Worm (Caenorhabditis elegans) whole organism, L1 larva: ENCODE results near the gene M110.3.
A peak's percentile ranks its signal among the peaks of the same experiment; 100 is the strongest.

Source experiments
- C16A3.4 ChIP-seq: fragments of 150-350 bp; optimal IDR thresholded peaks from 2 replicates; lab custom pipeline; 2014; ENCODE audit warnings: missing biosample characterization, missing genetic modification characterization
- C34B4.2 ChIP-seq: sonication (generic microtip); optimal IDR thresholded peaks from 2 replicates; lab custom pipeline; 2017; ENCODE audit warnings: mild to moderate bottlenecking, missing genetic modification characterization, missing compliant biosample characterization
- aha-1 ChIP-seq: fragments of 150-350 bp; optimal IDR thresholded peaks from 2 replicates; lab custom pipeline; 2014; ENCODE audit warnings: missing biosample characterization, missing genetic modification characterization
- ama-1 ChIP-seq: fragments of 150-350 bp; optimal IDR thresholded peaks from 2 replicates; lab custom pipeline; 2014
- blmp-1 ChIP-seq: fragments of 150-350 bp; optimal IDR thresholded peaks from 2 replicates; lab custom pipeline; 2014; ENCODE audit warnings: missing biosample characterization, missing genetic modification characterization
- ceh-8 ChIP-seq: fragments of 200-800 bp; sonication (Bioruptor generic); optimal IDR thresholded peaks from 2 replicates; lab custom pipeline; 2018; ENCODE audit warnings: mild to moderate bottlenecking, missing genetic modification characterization, moderate library complexity, missing compliant biosample characterization
- ceh-90 ChIP-seq: sonication (generic microtip); optimal IDR thresholded peaks from 2 replicates; lab custom pipeline; 2016; ENCODE audit warnings: missing genetic modification characterization, missing compliant biosample characterization
- ces-1 ChIP-seq: fragments of 150-350 bp; optimal IDR thresholded peaks from 2 replicates; lab custom pipeline; 2014; ENCODE audit warnings: missing biosample characterization, missing genetic modification reagents, missing genetic modification characterization
- dsc-1 ChIP-seq: sonication (generic microtip); optimal IDR thresholded peaks from 2 replicates; lab custom pipeline; 2016; ENCODE audit warnings: mild to moderate bottlenecking, missing genetic modification characterization, missing compliant biosample characterization
- efl-1 ChIP-seq, 4 experiments: fragments of 150-350 bp; optimal IDR thresholded peaks in 3 of 4; peaks in 1 of 4; 1 replicate in 1 of 4; 2 replicates in 3 of 4; lab custom pipeline; 2014; ENCODE audit warnings: missing biosample characterization in 2 of 4, missing genetic modification characterization in 2 of 4, missing genetic modification reagents in 2 of 4
- elt-3 ChIP-seq, 6 experiments: fragments of 150-350 bp in 1 of 6; sonication (generic microtip); optimal IDR thresholded peaks; 2 replicates each; lab custom pipeline; 2017 to 2018; ENCODE audit warnings: missing biosample characterization in 6 of 6, missing genetic modification characterization in 6 of 6, inconsistent platforms in 1 of 6
- fkh-4 ChIP-seq: sonication (generic microtip); optimal IDR thresholded peaks from 2 replicates; lab custom pipeline; 2016; ENCODE audit warnings: missing compliant biosample characterization, missing genetic modification characterization, borderline replicate concordance
- fos-1 ChIP-seq: fragments of 150-350 bp; optimal IDR thresholded peaks from 2 replicates; lab custom pipeline; 2014; ENCODE audit warnings: missing biosample characterization, missing genetic modification characterization
- grh-1 ChIP-seq: fragments of 200-800 bp; sonication (Bioruptor generic); IDR thresholded peaks from 2 replicates; pipeline ENCODE4 v1.3.6; 2022; ENCODE audit warnings: missing genetic modification reagents, missing genetic modification characterization, missing compliant biosample characterization
- jun-1 ChIP-seq: fragments of 150-350 bp; optimal IDR thresholded peaks from 2 replicates; lab custom pipeline; 2014; ENCODE audit warnings: missing biosample characterization, missing genetic modification reagents, missing genetic modification characterization
- lin-13 ChIP-seq: fragments of 150-350 bp; optimal IDR thresholded peaks from 2 replicates; lab custom pipeline; 2014; ENCODE audit warnings: missing biosample characterization, missing genetic modification reagents, missing genetic modification characterization
- lin-14 ChIP-seq: fragments of 200-800 bp; sonication (Bioruptor generic); optimal IDR thresholded peaks from 2 replicates; lab custom pipeline; 2018; ENCODE audit warnings: mild to moderate bottlenecking, missing genetic modification characterization, moderate library complexity, missing compliant biosample characterization
- lin-15B ChIP-seq: fragments of 150-350 bp; sonication (generic microtip); optimal IDR thresholded peaks from 3 replicates; lab custom pipeline; 2014; ENCODE audit warnings: missing biosample characterization, missing genetic modification characterization
- lin-35 ChIP-seq, 2 experiments: fragments of 150-350 bp; optimal IDR thresholded peaks; 2 replicates each; lab custom pipeline; 2014; ENCODE audit warnings: missing biosample characterization in 2 of 2, missing genetic modification characterization in 2 of 2, missing genetic modification reagents in 2 of 2
- lin-39 ChIP-seq: fragments of 150-350 bp; optimal IDR thresholded peaks from 2 replicates; lab custom pipeline; 2014; ENCODE audit warnings: missing biosample characterization, missing genetic modification reagents, missing genetic modification characterization
- lir-3 ChIP-seq: sonication (generic microtip); optimal IDR thresholded peaks from 2 replicates; lab custom pipeline; 2016; ENCODE audit warnings: mild to moderate bottlenecking, missing genetic modification characterization, moderate library complexity, missing compliant biosample characterization; ENCODE audit not compliant: poor library complexity
- mdl-1 ChIP-seq, 2 experiments: fragments of 150-350 bp; optimal IDR thresholded peaks; 2 replicates each; lab custom pipeline; 2014 to 2017; ENCODE audit warnings: missing biosample characterization in 2 of 2, missing genetic modification characterization in 2 of 2, inconsistent platforms in 1 of 2
- mef-2 ChIP-seq: fragments of 150-350 bp; optimal IDR thresholded peaks from 2 replicates; lab custom pipeline; 2014; ENCODE audit warnings: missing biosample characterization, missing genetic modification characterization
- mep-1 ChIP-seq: fragments of 150-350 bp; optimal IDR thresholded peaks from 2 replicates; lab custom pipeline; 2014; ENCODE audit warnings: missing biosample characterization, missing genetic modification characterization
- nhr-12 ChIP-seq: sonication (generic microtip); optimal IDR thresholded peaks from 2 replicates; lab custom pipeline; 2017; ENCODE audit warnings: missing biosample characterization, missing genetic modification characterization
- nhr-19 ChIP-seq: fragments of 200-800 bp; sonication (Bioruptor generic); conservative IDR thresholded peaks from 2 replicates; pipeline ENCODE4 v1.3.6; 2022; ENCODE audit warnings: missing genetic modification characterization, missing compliant biosample characterization
- nhr-20 ChIP-seq: sonication (generic microtip); optimal IDR thresholded peaks from 2 replicates; lab custom pipeline; 2016; ENCODE audit warnings: mild to moderate bottlenecking, missing genetic modification characterization, missing compliant biosample characterization
- nhr-47 ChIP-seq: sonication (generic microtip); optimal IDR thresholded peaks from 2 replicates; lab custom pipeline; 2016; ENCODE audit warnings: mild to moderate bottlenecking, missing genetic modification characterization, moderate library complexity, missing compliant biosample characterization
- nhr-71 ChIP-seq: sonication (generic microtip); optimal IDR thresholded peaks from 2 replicates; lab custom pipeline; 2016; ENCODE audit warnings: mild to moderate bottlenecking, missing genetic modification characterization, moderate library complexity, missing compliant biosample characterization
- nhr-76 ChIP-seq: sonication (generic microtip); optimal IDR thresholded peaks from 2 replicates; lab custom pipeline; 2017; ENCODE audit warnings: missing biosample characterization, missing genetic modification characterization
- nhr-77 ChIP-seq: fragments of 150-350 bp; optimal IDR thresholded peaks from 2 replicates; lab custom pipeline; 2014; ENCODE audit warnings: missing biosample characterization, missing genetic modification characterization
- nhr-84 ChIP-seq: sonication (generic microtip); optimal IDR thresholded peaks from 2 replicates; lab custom pipeline; 2017; ENCODE audit warnings: missing biosample characterization, missing genetic modification characterization
- nhr-85 ChIP-seq: sonication (generic microtip); peaks from one replicate; lab custom pipeline; 2016; ENCODE audit warnings: missing genetic modification characterization, inconsistent platforms, missing compliant biosample characterization
- nhr-90 ChIP-seq: sonication (generic microtip); optimal IDR thresholded peaks from 2 replicates; lab custom pipeline; 2016; ENCODE audit warnings: mild to moderate bottlenecking, missing genetic modification characterization, missing compliant biosample characterization; ENCODE audit not compliant: poor library complexity
- pax-3 ChIP-seq: fragments of 200-800 bp; sonication (Bioruptor generic); optimal IDR thresholded peaks from 2 replicates; lab custom pipeline; 2018; ENCODE audit warnings: mild to moderate bottlenecking, missing genetic modification characterization, moderate library complexity, missing compliant biosample characterization
- sox-4 ChIP-seq: sonication (generic microtip); optimal IDR thresholded peaks from 2 replicates; lab custom pipeline; 2016; ENCODE audit warnings: missing genetic modification characterization, missing compliant biosample characterization
- sptf-1 ChIP-seq: fragments of 150-350 bp; optimal IDR thresholded peaks from 2 replicates; lab custom pipeline; 2014; ENCODE audit warnings: missing biosample characterization, missing genetic modification characterization
- swsn-7 ChIP-seq: sonication (generic microtip); optimal IDR thresholded peaks from 2 replicates; lab custom pipeline; 2016; ENCODE audit warnings: missing genetic modification characterization, missing compliant biosample characterization
- tbx-2 ChIP-seq: sonication (generic microtip); optimal IDR thresholded peaks from 2 replicates; lab custom pipeline; 2016; ENCODE audit warnings: missing genetic modification characterization, missing compliant biosample characterization
- tlp-1 ChIP-seq: fragments of 150-350 bp; optimal IDR thresholded peaks from 2 replicates; lab custom pipeline; 2014; ENCODE audit warnings: missing biosample characterization, missing genetic modification characterization
- unc-62 ChIP-seq: fragments of 150-350 bp; optimal IDR thresholded peaks from 2 replicates; lab custom pipeline; 2014; ENCODE audit warnings: missing biosample characterization, missing genetic modification reagents, missing genetic modification characterization
- unc-86 ChIP-seq: sonication (generic microtip); optimal IDR thresholded peaks from 2 replicates; lab custom pipeline; 2016; ENCODE audit warnings: missing genetic modification characterization, missing compliant biosample characterization
- unc-98 ChIP-seq: fragments of 200-800 bp; sonication (Bioruptor generic); IDR thresholded peaks from 2 replicates; pipeline ENCODE4 v1.3.6; 2022; ENCODE audit warnings: missing genetic modification characterization, missing compliant biosample characterization
- vab-15 ChIP-seq: sonication (generic microtip); optimal IDR thresholded peaks from 2 replicates; lab custom pipeline; 2017; ENCODE audit warnings: missing genotype, mild to moderate bottlenecking, missing genetic modification characterization, missing compliant biosample characterization
- xbp-1 ChIP-seq: sonication (generic microtip); optimal IDR thresholded peaks from 2 replicates; lab custom pipeline; 2016; ENCODE audit warnings: missing genetic modification characterization, missing compliant biosample characterization
- zag-1 ChIP-seq: fragments of 150-350 bp; optimal IDR thresholded peaks from 2 replicates; lab custom pipeline; 2014; ENCODE audit warnings: missing biosample characterization, missing genetic modification characterization
- zip-4 ChIP-seq: fragments of 200-800 bp; sonication (Bioruptor generic); optimal IDR thresholded peaks from 2 replicates; lab custom pipeline; 2018; ENCODE audit warnings: mild to moderate bottlenecking, missing genetic modification characterization, moderate library complexity, missing compliant biosample characterization

M110.3 gene

ce11 chrII:8264619-8265018 lies 48.2 kb upstream of the M110.3 start, which contains the start of gene srdh-1:
Gene srdh-1, plus strand, starts transcription at chrII:8264661.
- TF ChIP-seq nhr-71 (tag; lab: Kevin White, UChicago), result peak; percentile 35
- TF ChIP-seq zip-4 (GFP tag; lab: Kevin White, UChicago), result no peak
- TF ChIP-seq xbp-1 (tag; lab: Kevin White, UChicago), result no peak
- TF ChIP-seq swsn-7 (tag; lab: Kevin White, UChicago), result no peak
- peak; percentile 33 for TF ChIP-seq nhr-20
- peak; percentile 46 for TF ChIP-seq blmp-1 (tag; lab: Kevin White, UChicago)
- peak; percentile 81 for TF ChIP-seq nhr-85 (tag; lab: Kevin White, UChicago)
- TF ChIP-seq jun-1 (tag; lab: Kevin White, UChicago), result no peak
- no peak for TF ChIP-seq efl-1 (optimal IDR thresholded peaks at IDR 0.05; lab: Kevin White, UChicago)
- peak in 1 of 2 experiments; percentile 51 for TF ChIP-seq efl-1 (GFP tag; optimal IDR thresholded peaks at IDR 0.05 in 1 of 2; lab: Kevin White, UChicago)
- peak in 4 of 6 experiments; percentile 40 to 71 (median 64) for TF ChIP-seq elt-3 (tag; optimal IDR thresholded peaks at IDR 0.05; lab: Kevin White, UChicago)
- TF ChIP-seq lin-14 (GFP tag; lab: Kevin White, UChicago), result peak; percentile 27
- no peak for TF ChIP-seq ama-1 (lab: Kevin White, UChicago)
- peak in 1 of 2 experiments; percentile 16 for TF ChIP-seq mdl-1 (tag; optimal IDR thresholded peaks at IDR 0.05; lab: Kevin White, UChicago)
- TF ChIP-seq sptf-1 (tag; lab: Kevin White, UChicago), result no peak
- no peak for TF ChIP-seq unc-62 (GFP tag; lab: Kevin White, UChicago)
- no peak for TF ChIP-seq ceh-8 (GFP tag; lab: Kevin White, UChicago)
- TF ChIP-seq tlp-1, result no peak

ce11 chrII:8263562-8263961 lies 47.1 kb upstream of the M110.3 start:
- TF ChIP-seq blmp-1 (tag; lab: Kevin White, UChicago), result peak; percentile 63
- TF ChIP-seq lin-39 (tag; lab: Kevin White, UChicago), result no peak
- no peak for TF ChIP-seq nhr-76 (tag; lab: Kevin White, UChicago)
- TF ChIP-seq tbx-2, result peak; percentile 31
- no peak for TF ChIP-seq fkh-4 (tag; lab: Kevin White, UChicago)
- TF ChIP-seq nhr-19 (GFP tag; lab: Robert Waterston, UW), result no peak
- TF ChIP-seq jun-1 (tag; lab: Kevin White, UChicago), result no peak
- no peak for TF ChIP-seq ces-1 (GFP tag; lab: Kevin White, UChicago)
- TF ChIP-seq grh-1 (GFP tag; lab: Robert Waterston, UW), result 0 out of 2 replicates have a peak, but pooled peaks have one; percentile 33
- no peak for TF ChIP-seq dsc-1 (tag; lab: Kevin White, UChicago)
- TF ChIP-seq nhr-71 (tag; lab: Kevin White, UChicago), result peak; percentile 50
- no peak for TF ChIP-seq C16A3.4 (tag; lab: Kevin White, UChicago)
- no peak for TF ChIP-seq nhr-84 (tag; lab: Kevin White, UChicago)
- no peak for TF ChIP-seq ceh-8 (GFP tag; lab: Kevin White, UChicago)
- no peak for TF ChIP-seq nhr-77
- TF ChIP-seq C34B4.2, result no peak
- TF ChIP-seq lin-15B (tag; lab: Kevin White, UChicago), result no peak
- TF ChIP-seq sox-4 (tag; lab: Kevin White, UChicago), result no peak
- no peak for TF ChIP-seq lin-13 (GFP tag; lab: Kevin White, UChicago)
- TF ChIP-seq mep-1 (tag; lab: Kevin White, UChicago), result no peak
- peak in 1 of 2 experiments; percentile 13 for TF ChIP-seq lin-35 (GFP tag; optimal IDR thresholded peaks at IDR 0.05; lab: Kevin White, UChicago)
- peak; percentile 86 for TF ChIP-seq nhr-85 (tag; lab: Kevin White, UChicago)
- no peak for TF ChIP-seq efl-1 (optimal IDR thresholded peaks at IDR 0.05; lab: Kevin White, UChicago)
- TF ChIP-seq efl-1 (GFP tag; optimal IDR thresholded peaks at IDR 0.05 in 1 of 2; lab: Kevin White, UChicago), result peak in 1 of 2 experiments; percentile 84
- no peak for TF ChIP-seq pax-3 (tag; lab: Kevin White, UChicago)
- TF ChIP-seq zag-1 (tag; lab: Kevin White, UChicago), result no peak
- no peak for TF ChIP-seq unc-86 (tag; lab: Kevin White, UChicago)
- TF ChIP-seq nhr-90 (tag; lab: Kevin White, UChicago), result peak; percentile 15
- TF ChIP-seq lir-3, result no peak
- no peak for TF ChIP-seq ama-1 (lab: Kevin White, UChicago)
- TF ChIP-seq ceh-90 (tag; lab: Kevin White, UChicago), result no peak
- no peak for TF ChIP-seq vab-15 (tag; lab: Kevin White, UChicago)
- no peak for TF ChIP-seq fos-1 (tag; lab: Kevin White, UChicago)
- TF ChIP-seq lin-14 (GFP tag; lab: Kevin White, UChicago), result peak; percentile 55
- TF ChIP-seq nhr-12 (tag; lab: Kevin White, UChicago), result no peak
- peak in 1 of 2 experiments; percentile 33 for TF ChIP-seq mdl-1 (tag; optimal IDR thresholded peaks at IDR 0.05; lab: Kevin White, UChicago)
- no peak for TF ChIP-seq nhr-47 (tag; lab: Kevin White, UChicago)
- peak in 1 of 6 experiments; percentile 52 for TF ChIP-seq elt-3 (tag; optimal IDR thresholded peaks at IDR 0.05; lab: Kevin White, UChicago)
- TF ChIP-seq unc-98 (GFP tag; lab: Robert Waterston, UW), result no peak
- no peak for TF ChIP-seq mef-2 (tag; lab: Kevin White, UChicago)
- no peak for TF ChIP-seq sptf-1 (tag; lab: Kevin White, UChicago)
- no peak for TF ChIP-seq tlp-1
- TF ChIP-seq aha-1, result no peak
- peak; percentile 64 for TF ChIP-seq nhr-20
